Worm (Caenorhabditis elegans) whole organism, L4 larva: ENCODE data around the gene F15B9.11.

Experiments
- D1046.2 ChIP-seq: fragments of 200-800 bp; sonication (Bioruptor generic); IDR thresholded peaks from 2 replicates; pipeline ENCODE4 v1.3.6; 2022; ENCODE audit warnings: missing genetic modification characterization, missing compliant biosample characterization
- F10B5.3 ChIP-seq: sonication (generic microtip); optimal IDR thresholded peaks from 2 replicates; lab custom pipeline; 2016; ENCODE audit warnings: mild to moderate bottlenecking, missing genetic modification characterization, missing compliant biosample characterization
- T26A8.4 ChIP-seq: fragments of 200-800 bp; sonication (Bioruptor generic); IDR thresholded peaks from 2 replicates; pipeline ENCODE4 v1.3.6; 2022; ENCODE audit warnings: missing genetic modification characterization, missing compliant biosample characterization
- Y48G9A.11 ChIP-seq: fragments of 200-800 bp; sonication (Bioruptor generic); IDR thresholded peaks from 2 replicates; pipeline ENCODE4 v1.3.6; 2022; ENCODE audit warnings: missing genetic modification reagents, missing genetic modification characterization, missing compliant biosample characterization
- Y5F2A.4 ChIP-seq: fragments of 200-800 bp; sonication (Bioruptor generic); optimal IDR thresholded peaks from 2 replicates; lab custom pipeline; 2018; ENCODE audit warnings: mild to moderate bottlenecking, missing genetic modification characterization, missing compliant biosample characterization
- arid-1 ChIP-seq: fragments of 200-800 bp; sonication (Bioruptor generic); conservative IDR thresholded peaks from 2 replicates; pipeline ENCODE4 v1.3.6; 2022; ENCODE audit warnings: missing genetic modification reagents, missing genetic modification characterization, missing compliant biosample characterization
- ceh-20 ChIP-seq: fragments of 200-800 bp; sonication (Bioruptor generic); IDR thresholded peaks from 2 replicates; pipeline ENCODE4 v1.3.6; 2022; ENCODE audit warnings: missing genetic modification reagents, missing genetic modification characterization, missing compliant biosample characterization
- ceh-32 ChIP-seq: sonication (generic microtip); optimal IDR thresholded peaks from 2 replicates; lab custom pipeline; 2016; ENCODE audit warnings: mild to moderate bottlenecking, missing genetic modification characterization, missing compliant biosample characterization; ENCODE audit not compliant: poor library complexity
- ceh-44 ChIP-seq: fragments of 200-800 bp; sonication (Bioruptor generic); IDR thresholded peaks from 2 replicates; pipeline ENCODE4 v1.3.6; 2022; ENCODE audit warnings: missing genetic modification reagents, missing genetic modification characterization, missing compliant biosample characterization
- ces-1 ChIP-seq: fragments of 150-350 bp; sonication (generic microtip); optimal IDR thresholded peaks from 4 replicates; lab custom pipeline; 2014; ENCODE audit warnings: missing biosample characterization, missing genetic modification reagents, missing genetic modification characterization
- ctbp-1 ChIP-seq: fragments of 200-800 bp; sonication (Bioruptor generic); IDR thresholded peaks from 2 replicates; pipeline ENCODE4 v1.3.6; 2022; ENCODE audit warnings: missing genetic modification reagents, missing genetic modification characterization, missing compliant biosample characterization
- daf-8 ChIP-seq: fragments of 200-800 bp; sonication (Bioruptor generic); IDR thresholded peaks from 2 replicates; pipeline ENCODE4 v1.3.6; 2022; ENCODE audit warnings: missing genetic modification characterization, missing compliant biosample characterization
- dmd-6 ChIP-seq: fragments of 200-800 bp; sonication (Bioruptor generic); IDR thresholded peaks from 2 replicates; pipeline ENCODE4 v1.3.6; 2022; ENCODE audit warnings: missing genetic modification reagents, missing genetic modification characterization, missing compliant biosample characterization
- dmd-8 ChIP-seq: fragments of 200-800 bp; sonication (Bioruptor generic); IDR thresholded peaks from 2 replicates; pipeline ENCODE4 v1.3.6; 2022; ENCODE audit warnings: missing genetic modification characterization, missing compliant biosample characterization
- dpl-1 ChIP-seq: fragments of 150-350 bp; optimal IDR thresholded peaks from 2 replicates; lab custom pipeline; 2014; ENCODE audit warnings: missing biosample characterization, missing genetic modification reagents, missing genetic modification characterization
- duxl-1 ChIP-seq: sonication (generic microtip); optimal IDR thresholded peaks from 2 replicates; lab custom pipeline; 2016; ENCODE audit warnings: mild to moderate bottlenecking, missing genetic modification characterization, moderate library complexity, missing compliant biosample characterization; ENCODE audit not compliant: poor library complexity
- fkh-10 ChIP-seq: fragments of 150-350 bp; optimal IDR thresholded peaks from 2 replicates; lab custom pipeline; 2014; ENCODE audit warnings: missing biosample characterization, missing genetic modification reagents, missing genetic modification characterization
- hif-1 ChIP-seq, 2 experiments: sonication (generic microtip); optimal IDR thresholded peaks; 2 replicates each; lab custom pipeline; 2016 to 2017; ENCODE audit warnings: missing compliant biosample characterization in 2 of 2, missing genetic modification characterization in 2 of 2, missing genetic modification reagents in 2 of 2, missing genotype in 2 of 2, mild to moderate bottlenecking in 1 of 2
- hlh-11 ChIP-seq: fragments of 200-800 bp; sonication (Bioruptor generic); optimal IDR thresholded peaks from 2 replicates; lab custom pipeline; 2018; ENCODE audit warnings: mild to moderate bottlenecking, missing genetic modification characterization, missing compliant biosample characterization
- hlh-30 ChIP-seq: sonication (generic microtip); optimal IDR thresholded peaks from 2 replicates; lab custom pipeline; 2017; ENCODE audit warnings: antibody characterized with exemption, mild to moderate bottlenecking, missing genetic modification characterization, missing compliant biosample characterization; ENCODE audit not compliant: insufficient read depth
- lin-1 ChIP-seq: fragments of 200-800 bp; sonication (Bioruptor generic); IDR thresholded peaks from 2 replicates; pipeline ENCODE4 v1.3.6; 2022; ENCODE audit warnings: missing genetic modification reagents, missing genetic modification characterization, missing compliant biosample characterization
- lin-29 ChIP-seq: fragments of 200-800 bp; sonication (Bioruptor generic); IDR thresholded peaks from 2 replicates; pipeline ENCODE4 v1.3.6; 2022; ENCODE audit warnings: missing genetic modification reagents, missing genetic modification characterization, missing compliant biosample characterization
- lin-38 ChIP-seq: fragments of 200-800 bp; sonication (Bioruptor generic); IDR thresholded peaks from 2 replicates; pipeline ENCODE4 v1.3.6; 2022; ENCODE audit warnings: missing genetic modification reagents, missing genetic modification characterization, missing compliant biosample characterization
- lin-39 ChIP-seq: fragments of 150-350 bp; optimal IDR thresholded peaks from 2 replicates; lab custom pipeline; 2014; ENCODE audit warnings: missing biosample characterization, missing genetic modification reagents, missing genetic modification characterization
- lsy-2 ChIP-seq, 2 experiments: fragments of 150-350 bp in 1 of 2; sonication (generic microtip) in 1 of 2; optimal IDR thresholded peaks; 2 replicates each; lab custom pipeline; 2014 to 2017; ENCODE audit warnings: missing biosample characterization in 2 of 2, missing genetic modification characterization in 2 of 2
- madf-5 ChIP-seq, 2 experiments: fragments of 200-800 bp; sonication (Bioruptor generic); IDR thresholded peaks; 2 replicates each; pipeline ENCODE4 v1.3.6; 2022; ENCODE audit warnings: missing compliant biosample characterization in 2 of 2, missing genetic modification characterization in 2 of 2
- mdl-1 ChIP-seq, 2 experiments: fragments of 150-350 bp in 1 of 2; sonication (generic microtip) in 1 of 2; optimal IDR thresholded peaks; 2 replicates each; lab custom pipeline; 2014 to 2017; ENCODE audit warnings: missing biosample characterization in 2 of 2, missing genetic modification characterization in 2 of 2
- mes-2 ChIP-seq: sonication (generic microtip); optimal IDR thresholded peaks from 2 replicates; lab custom pipeline; 2016; ENCODE audit warnings: missing genotype, mild to moderate bottlenecking, missing genetic modification characterization, missing compliant biosample characterization; ENCODE audit not compliant: poor library complexity, severe bottlenecking
- mxl-2 ChIP-seq: fragments of 200-800 bp; sonication (Bioruptor generic); conservative IDR thresholded peaks from 2 replicates; pipeline ENCODE4 v1.3.6; 2022; ENCODE audit warnings: missing genetic modification reagents, missing genetic modification characterization, missing compliant biosample characterization
- nhr-102 ChIP-seq: sonication (generic microtip); optimal IDR thresholded peaks from 2 replicates; lab custom pipeline; 2016; ENCODE audit warnings: mild to moderate bottlenecking, missing genetic modification characterization, moderate library complexity, missing compliant biosample characterization
- nhr-11 ChIP-seq: fragments of 150-350 bp; optimal IDR thresholded peaks from 2 replicates; lab custom pipeline; 2014; ENCODE audit warnings: missing biosample characterization, missing genetic modification characterization
- nhr-25 ChIP-seq: sonication (generic microtip); optimal IDR thresholded peaks from 2 replicates; lab custom pipeline; 2017; ENCODE audit warnings: missing genetic modification characterization, mild to moderate bottlenecking, missing compliant biosample characterization, antibody characterized with exemption, moderate library complexity, borderline replicate concordance; ENCODE audit not compliant: insufficient read depth
- nhr-28 ChIP-seq: fragments of 150-350 bp; optimal IDR thresholded peaks from 2 replicates; lab custom pipeline; 2014; ENCODE audit warnings: missing biosample characterization, missing genetic modification characterization
- nhr-42 ChIP-seq: fragments of 200-800 bp; sonication (Bioruptor generic); IDR thresholded peaks from 2 replicates; pipeline ENCODE4 v1.3.6; 2022; ENCODE audit warnings: missing genetic modification characterization, missing compliant biosample characterization
- nhr-77 ChIP-seq: fragments of 150-350 bp; optimal IDR thresholded peaks from 2 replicates; lab custom pipeline; 2014; ENCODE audit warnings: missing biosample characterization, missing genetic modification characterization
- php-3 ChIP-seq: fragments of 200-800 bp; sonication (Bioruptor generic); IDR thresholded peaks from 2 replicates; pipeline ENCODE4 v1.3.6; 2022; ENCODE audit warnings: missing genetic modification reagents, missing genetic modification characterization, missing compliant biosample characterization
- snpc-1.2 ChIP-seq: fragments of 200-800 bp; sonication (Bioruptor generic); IDR thresholded peaks from 2 replicates; pipeline ENCODE4 v1.3.6; 2022; ENCODE audit warnings: missing genetic modification reagents, missing genetic modification characterization, missing compliant biosample characterization
- snpc-4 ChIP-seq: fragments of 150-350 bp; optimal IDR thresholded peaks from 2 replicates; lab custom pipeline; 2014; ENCODE audit warnings: missing biosample characterization, missing genetic modification characterization
- spr-1 ChIP-seq: sonication (generic microtip); optimal IDR thresholded peaks from 2 replicates; lab custom pipeline; 2016; ENCODE audit warnings: mild to moderate bottlenecking, missing genetic modification characterization, missing compliant biosample characterization
- spr-3 ChIP-seq: fragments of 200-800 bp; sonication (Bioruptor generic); optimal IDR thresholded peaks from 2 replicates; lab custom pipeline; 2018; ENCODE audit warnings: mild to moderate bottlenecking, missing genetic modification characterization, missing compliant biosample characterization
- tag-97 ChIP-seq: fragments of 200-800 bp; sonication (Bioruptor generic); IDR thresholded peaks from 2 replicates; pipeline ENCODE4 v1.3.6; 2022; ENCODE audit warnings: missing genetic modification characterization, missing compliant biosample characterization
- unc-130 ChIP-seq: sonication (generic microtip); optimal IDR thresholded peaks from 2 replicates; lab custom pipeline; 2016; ENCODE audit warnings: missing genetic modification reagents, missing genetic modification characterization, missing compliant biosample characterization
- unc-39 ChIP-seq: sonication (generic microtip); optimal IDR thresholded peaks from 2 replicates; lab custom pipeline; 2017; ENCODE audit warnings: missing biosample characterization, missing genetic modification characterization
- zfp-2 ChIP-seq: sonication (generic microtip); optimal IDR thresholded peaks from 2 replicates; lab custom pipeline; 2016; ENCODE audit warnings: mild to moderate bottlenecking, missing genetic modification characterization, missing compliant biosample characterization
- zip-2 ChIP-seq: fragments of 150-350 bp; optimal IDR thresholded peaks from 2 replicates; lab custom pipeline; 2014; ENCODE audit warnings: missing biosample characterization, missing genetic modification characterization
- ztf-11 ChIP-seq: fragments of 150-350 bp; optimal IDR thresholded peaks from 2 replicates; lab custom pipeline; 2014; ENCODE audit warnings: missing biosample characterization, missing genetic modification characterization

F15B9.11 gene

DNA sequence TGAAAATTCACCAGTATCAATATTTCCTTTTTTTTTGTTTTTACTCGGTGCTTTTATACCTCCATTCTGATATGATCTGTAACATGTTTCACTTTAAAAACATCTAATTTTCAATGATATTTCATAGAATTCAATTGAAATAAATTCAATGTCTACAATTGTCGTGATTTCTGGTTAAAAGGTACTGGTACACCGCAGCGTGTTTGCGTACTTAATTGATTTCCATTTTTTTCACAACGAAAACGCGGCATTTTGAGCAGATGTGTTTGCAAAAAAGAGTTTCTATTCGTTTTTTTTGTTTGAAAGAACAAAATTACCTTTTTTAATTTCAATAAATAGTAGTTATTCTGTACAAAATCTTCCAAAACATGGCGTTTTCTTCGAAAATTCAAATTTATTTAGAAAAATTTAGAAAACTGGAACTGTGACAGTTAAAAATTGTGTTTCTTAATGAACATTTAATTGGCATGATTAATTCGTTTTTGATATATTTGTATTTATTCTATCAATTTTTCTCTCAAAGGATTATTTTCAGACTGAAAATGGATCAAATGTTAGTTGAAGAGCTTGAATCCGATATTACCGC, 22.0 kb downstream of the F15B9.11 start, which contains the start of gene pnn-1 (continued):
- TF ChIP-seq ctbp-1 (GFP tag; lab: Robert Waterston, UW) (no peak), ceh-32 (no peak), ces-1 (no peak), dmd-6 (GFP tag; lab: Robert Waterston, UW) (no peak), lsy-2 (tag; optimal IDR thresholded peaks at IDR 0.05; lab: Kevin White, UChicago) (peak in 1 of 2 experiments; percentile 90), zip-2 (tag; lab: Kevin White, UChicago) (no peak), lin-1 (GFP tag; lab: Robert Waterston, UW) (no peak), mes-2 (tag; lab: Kevin White, UChicago) (peak; percentile 68), nhr-102 (tag; lab: Kevin White, UChicago) (no peak), tag-97 (no peak), lin-39 (tag; lab: Kevin White, UChicago) (no peak), dmd-8 (no peak)

DNA sequence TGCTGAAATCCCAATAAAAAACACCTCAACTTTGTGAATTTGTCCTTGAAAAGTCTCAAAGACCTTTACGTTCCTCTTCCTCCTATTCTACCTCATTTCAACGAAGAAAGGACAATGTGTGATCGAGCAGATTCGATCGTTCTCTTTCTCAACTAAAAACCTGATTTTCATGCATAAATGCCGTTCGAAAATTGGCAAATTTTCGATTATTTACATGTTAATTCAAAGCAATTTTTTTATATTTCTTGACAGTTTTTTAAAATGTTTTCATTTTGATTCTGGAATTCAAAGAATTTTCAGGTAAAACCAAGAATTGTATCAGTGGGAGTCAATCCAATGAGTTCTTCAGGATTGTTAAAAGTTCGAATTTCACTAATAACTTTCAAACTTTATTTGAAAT, 24.1 kb downstream of the F15B9.11 start, which contains the start of gene lin-46:
TSS of gene lin-46 (plus strand) at position 301 of the 400 bp plus-strand sequence.
- no peak for TF ChIP-seq php-3
- TF ChIP-seq nhr-28: no peak
- TF ChIP-seq duxl-1 (tag; lab: Kevin White, UChicago): no peak
- no peak for TF ChIP-seq snpc-1.2 (GFP tag; lab: Robert Waterston, UW)
- TF ChIP-seq mxl-2: no peak
- no peak for TF ChIP-seq fkh-10 (GFP tag; lab: Kevin White, UChicago)
- no peak for TF ChIP-seq ztf-11 (tag; lab: Kevin White, UChicago)
- no peak for TF ChIP-seq mdl-1 (tag; optimal IDR thresholded peaks at IDR 0.05; lab: Kevin White, UChicago)
- TF ChIP-seq F10B5.3 (tag; lab: Kevin White, UChicago): no peak
- no peak for TF ChIP-seq unc-130 (GFP tag; lab: Kevin White, UChicago)
- TF ChIP-seq Y5F2A.4: no peak
- TF ChIP-seq ceh-44 (GFP tag; lab: Robert Waterston, UW): no peak
- TF ChIP-seq snpc-4: no peak
- TF ChIP-seq nhr-25 (tag; lab: Kevin White, UChicago): no peak
- no peak for TF ChIP-seq unc-39 (tag; lab: Kevin White, UChicago)
- no peak for TF ChIP-seq D1046.2 (GFP tag; lab: Robert Waterston, UW)

DNA sequence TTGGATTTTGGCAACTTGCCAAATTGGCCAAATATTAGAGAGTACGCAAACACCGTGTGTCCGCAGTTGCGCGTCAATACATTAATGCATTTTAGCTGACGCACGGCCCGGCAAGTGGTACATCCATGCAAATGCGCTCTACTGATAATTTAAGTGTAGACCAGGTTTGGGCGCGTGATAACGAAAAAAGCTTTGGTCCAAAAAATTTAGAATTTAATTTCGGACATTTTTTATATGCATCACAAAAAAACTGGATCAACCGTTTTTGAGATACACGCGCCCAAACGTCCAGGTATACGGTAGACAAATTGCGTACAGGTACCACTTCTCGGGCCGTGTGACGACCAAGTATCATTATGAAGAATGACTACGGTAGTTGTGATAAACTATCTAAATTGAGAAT, 24.8 kb downstream of the F15B9.11 start, which contains the start of gene R186.8:
TSS of gene R186.8 (minus strand) at position 58 of the 403 bp plus-strand sequence.
- TF ChIP-seq hif-1 (tag; optimal IDR thresholded peaks at IDR 0.05; lab: Kevin White, UChicago): peak in 1 of 2 experiments; percentile 56
- TF ChIP-seq Y48G9A.11 (GFP tag; lab: Robert Waterston, UW): peak; percentile 52; the same call in 1 of the 2 replicates
- peak; percentile 82 for TF ChIP-seq ceh-20 (GFP tag; lab: Robert Waterston, UW)
- TF ChIP-seq spr-1: peak; percentile 47
- peak; percentile 58 for TF ChIP-seq dpl-1 (GFP tag; lab: Kevin White, UChicago)
- TF ChIP-seq T26A8.4 (GFP tag; lab: Robert Waterston, UW): peak; percentile 87; the same call in 1 of the 2 replicates
- TF ChIP-seq lin-29: peak; percentile 70
- peak; percentile 54 for TF ChIP-seq nhr-77 (tag; lab: Kevin White, UChicago)
- 0 out of 2 replicates have a peak, but pooled peaks have one; percentile 41 for TF ChIP-seq D1046.2 (GFP tag; lab: Robert Waterston, UW)
- TF ChIP-seq nhr-42 (GFP tag; lab: Robert Waterston, UW): peak; percentile 88
- TF ChIP-seq dmd-6 (GFP tag; lab: Robert Waterston, UW): peak; percentile 94
- TF ChIP-seq nhr-102 (tag; lab: Kevin White, UChicago): peak; percentile 58
- peak; percentile 62 for TF ChIP-seq mxl-2
- peak; percentile 79 for TF ChIP-seq mes-2 (tag; lab: Kevin White, UChicago)
- peak; percentile 99 for TF ChIP-seq lin-38
- TF ChIP-seq arid-1 (GFP tag; lab: Robert Waterston, UW): peak; percentile 72
- TF ChIP-seq nhr-11 (tag; lab: Kevin White, UChicago): peak; percentile 37
- TF ChIP-seq madf-5 (GFP tag; IDR thresholded peaks at IDR 0.05; lab: Robert Waterston, UW): peak in 1 of 2 experiments; percentile 48; a peak in 1 of 4 replicates
- peak; percentile 38 for TF ChIP-seq spr-3
- TF ChIP-seq zfp-2 (tag; lab: Kevin White, UChicago): peak; percentile 72
- TF ChIP-seq ctbp-1 (GFP tag; lab: Robert Waterston, UW): peak; percentile 69; the same call in 1 of the 2 replicates
- TF ChIP-seq lin-1 (GFP tag; lab: Robert Waterston, UW): peak; percentile 12; the same call in 1 of the 2 replicates
- TF ChIP-seq daf-8 (GFP tag; lab: Robert Waterston, UW): 0 out of 2 replicates have a peak, but pooled peaks have one; percentile 35
- peak; percentile 79 for TF ChIP-seq hlh-11 (tag; lab: Kevin White, UChicago)
- TF ChIP-seq hlh-30 (tag; lab: Kevin White, UChicago): peak; percentile 43
